Fruit fly (Drosophila melanogaster) whole organism, adult: Measurements from ENCODE around the gene Ube4B.

Source experiments
- CG14711 ChIP-seq: fragments of 200-800 bp; sonication (Bioruptor generic); optimal IDR thresholded peaks from 2 replicates; lab custom pipeline; 2018; ENCODE audit warnings: missing biosample characterization, mild to moderate bottlenecking, missing genetic modification characterization, moderate library complexity
- CG33017 ChIP-seq: fragments of 200-800 bp; sonication (Bioruptor generic); optimal IDR thresholded peaks from 2 replicates; lab custom pipeline; 2018; ENCODE audit warnings: missing biosample characterization, mild to moderate bottlenecking, missing genetic modification characterization, moderate library complexity
- CG7045 ChIP-seq: fragments of 200-800 bp; sonication (Bioruptor generic); optimal IDR thresholded peaks from 2 replicates; lab custom pipeline; 2017; ENCODE audit warnings: missing biosample characterization, mild to moderate bottlenecking, missing genetic modification characterization
- Clk ChIP-seq: fragments of 200-800 bp; sonication (Bioruptor generic); optimal IDR thresholded peaks from 2 replicates; lab custom pipeline; 2017; ENCODE audit warnings: missing biosample characterization, missing genetic modification characterization
- Mnt ChIP-seq: fragments of 200-800 bp; sonication (Bioruptor generic); optimal IDR thresholded peaks from 2 replicates; lab custom pipeline; 2016; ENCODE audit warnings: missing biosample characterization, mild to moderate bottlenecking, missing genetic modification characterization
- bab1 ChIP-seq: fragments of 200-800 bp; sonication (Bioruptor generic); optimal IDR thresholded peaks from 3 replicates; lab custom pipeline; 2019; ENCODE audit warnings: missing biosample characterization, mild to moderate bottlenecking, missing genetic modification characterization, moderate library complexity
- cnc ChIP-seq, 2 experiments: fragments of >200 bp; optimal IDR thresholded peaks; 2 replicates each; lab custom pipeline; 2017
- ovo ChIP-seq: fragments of 200-800 bp; sonication (Bioruptor generic); optimal IDR thresholded peaks from 2 replicates; lab custom pipeline; 2016; ENCODE audit warnings: missing biosample characterization, missing genetic modification characterization
- pad ChIP-seq: fragments of 200-800 bp; sonication (Bioruptor generic); optimal IDR thresholded peaks from 3 replicates; lab custom pipeline; 2017; ENCODE audit warnings: missing biosample characterization, missing genetic modification characterization, mild to moderate bottlenecking, moderate library complexity, missing genetic modification reagents
- tj ChIP-seq: fragments of 200-800 bp; sonication (Bioruptor generic); optimal IDR thresholded peaks from 3 replicates; lab custom pipeline; 2017; ENCODE audit warnings: missing biosample characterization, mild to moderate bottlenecking, missing genetic modification characterization, moderate library complexity

- no peak for TF ChIP-seq pad (GFP tag; lab: Kevin White, UChicago)
- TF ChIP-seq CG33017 (tag; lab: Kevin White, UChicago), result no peak
- no peak for TF ChIP-seq CG14711 (tag; lab: Kevin White, UChicago)
- TF ChIP-seq Mnt (GFP tag; lab: Kevin White, UChicago), result no peak
- TF ChIP-seq tj (GFP tag; lab: Kevin White, UChicago), result no peak
- no peak for TF ChIP-seq Clk
- TF ChIP-seq bab1 (GFP tag; lab: Kevin White, UChicago), result no peak
- TF ChIP-seq ovo (GFP tag; lab: Kevin White, UChicago), result no peak
- TF ChIP-seq cnc (optimal IDR thresholded peaks at IDR 0.05; lab: Kevin White, UChicago), result no peak
- TF ChIP-seq CG7045 (GFP tag; lab: Kevin White, UChicago), result no peak
Measured at dm6 chr2L:13065916-13066315, 46.7 kb upstream of the Ube4B start.
